Worm (Caenorhabditis elegans): Measurements from ENCODE around the gene srh-167.

DNA sequence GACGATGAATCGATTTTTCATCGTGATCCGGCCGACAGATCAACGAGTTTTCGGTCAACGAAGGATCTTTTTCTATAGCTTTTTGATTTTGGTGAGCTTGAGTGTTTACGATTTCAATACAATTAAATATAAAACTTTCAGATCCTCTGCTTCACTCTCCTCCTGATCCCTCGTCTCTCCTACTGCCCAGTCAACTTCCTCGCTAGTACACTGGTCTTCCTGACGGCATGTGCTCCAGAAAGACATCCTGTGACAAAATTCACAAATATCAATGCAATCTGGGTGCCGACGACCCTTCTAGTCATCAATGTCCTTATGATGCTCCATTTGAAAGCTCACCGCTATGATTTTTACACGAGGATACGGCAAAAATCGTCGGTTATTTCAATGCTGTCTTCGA lies 25.2 kb upstream of the srh-167 start:
- TF ChIP-seq ceh-36 (tag; optimal IDR thresholded peaks at IDR 0.05) (no peak), ama-1 (optimal IDR thresholded peaks at IDR 0.05) (no peak), tra-4 (tag; optimal IDR thresholded peaks at IDR 0.05) (no peak), hnd-1 (tag; optimal IDR thresholded peaks at IDR 0.05) (no peak), tbx-11 (GFP tag; IDR thresholded peaks at IDR 0.05) (no peak), F13C5.2 (tag; optimal IDR thresholded peaks at IDR 0.05) (no peak), B0310.2 (tag; optimal IDR thresholded peaks at IDR 0.05) (no peak), scrt-1 (GFP tag; IDR thresholded peaks at IDR 0.05) (no peak)
